Fruit fly (Drosophila melanogaster) whole organism, embryonic: ENCODE data around the gene Dhdds.
A peak's percentile ranks its signal among the peaks of the same experiment; 100 is the strongest.

Experiments used
- Asciz ChIP-seq: fragments of 200-800 bp; sonication (Bioruptor generic); optimal IDR thresholded peaks from 2 replicates; lab custom pipeline; 2017; ENCODE audit warnings: missing biosample characterization, mild to moderate bottlenecking, missing genetic modification characterization, missing genetic modification reagents
- BEAF-32 ChIP-seq: fragments of 200-800 bp; sonication (Bioruptor generic); optimal IDR thresholded peaks from 3 replicates; lab custom pipeline; 2017; ENCODE audit warnings: missing biosample characterization, missing genetic modification characterization, mild to moderate bottlenecking, moderate library complexity, missing genetic modification reagents
- CG11696 ChIP-seq: fragments of 200-800 bp; sonication (Bioruptor generic); IDR thresholded peaks from 2 replicates; pipeline ENCODE4 v1.3.6; 2022; ENCODE audit warnings: missing biosample characterization, missing genetic modification characterization
- CG12071 ChIP-seq: fragments of 200-800 bp; sonication (Bioruptor generic); optimal IDR thresholded peaks from 3 replicates; lab custom pipeline; 2018; ENCODE audit warnings: missing biosample characterization, mild to moderate bottlenecking, missing genetic modification characterization
- CG13624 ChIP-seq: fragments of 200-800 bp; sonication (Bioruptor generic); optimal IDR thresholded peaks from 2 replicates; lab custom pipeline; 2016; ENCODE audit warnings: missing biosample characterization, missing genetic modification characterization
- CG15514 ChIP-seq: fragments of 200-800 bp; sonication (Bioruptor generic); optimal IDR thresholded peaks from 3 replicates; lab custom pipeline; 2017; ENCODE audit warnings: missing biosample characterization, missing genetic modification characterization, mild to moderate bottlenecking, moderate library complexity, missing genetic modification reagents
- CG17359 ChIP-seq: fragments of 200-800 bp; sonication (Bioruptor generic); optimal IDR thresholded peaks from 3 replicates; lab custom pipeline; 2018; ENCODE audit warnings: missing biosample characterization, mild to moderate bottlenecking, missing genetic modification characterization, moderate library complexity
- CG1832 ChIP-seq: fragments of 200-800 bp; sonication (Bioruptor generic); optimal IDR thresholded peaks from 2 replicates; lab custom pipeline; 2017; ENCODE audit warnings: missing biosample characterization, mild to moderate bottlenecking, missing genetic modification characterization, inconsistent platforms
- CG2120 ChIP-seq: fragments of 200-800 bp; sonication (Bioruptor generic); optimal IDR thresholded peaks from 3 replicates; lab custom pipeline; 2016; ENCODE audit warnings: missing biosample characterization, missing genetic modification characterization
- CG34376 ChIP-seq: fragments of 200-800 bp; sonication (Bioruptor generic); optimal IDR thresholded peaks from 2 replicates; lab custom pipeline; 2018; ENCODE audit warnings: missing biosample characterization, mild to moderate bottlenecking, missing genetic modification characterization
- CG42726 ChIP-seq: fragments of 200-800 bp; sonication (Bioruptor generic); IDR thresholded peaks from 2 replicates; pipeline ENCODE4 v1.3.6; 2022; ENCODE audit warnings: missing biosample characterization, missing genetic modification characterization; ENCODE audit not compliant: partially characterized antibody
- CG6254 ChIP-seq: fragments of 200-800 bp; sonication (Bioruptor generic); optimal IDR thresholded peaks from 3 replicates; lab custom pipeline; 2017; ENCODE audit warnings: mild to moderate bottlenecking, missing biosample characterization, missing genetic modification reagents, missing genetic modification characterization
- CG7928 ChIP-seq: fragments of 200-800 bp; sonication (Bioruptor generic); optimal IDR thresholded peaks from 2 replicates; lab custom pipeline; 2017; ENCODE audit warnings: missing biosample characterization, mild to moderate bottlenecking, missing genetic modification characterization
- CrebB ChIP-seq: fragments of 200-800 bp; sonication (Bioruptor generic); optimal IDR thresholded peaks from 3 replicates; lab custom pipeline; 2018; ENCODE audit warnings: missing biosample characterization, mild to moderate bottlenecking, missing genetic modification characterization
- Dip3 ChIP-seq: fragments of 200-800 bp; sonication (Bioruptor generic); optimal IDR thresholded peaks from 3 replicates; lab custom pipeline; 2016; ENCODE audit warnings: missing biosample characterization, missing genetic modification characterization
- Elba2 ChIP-seq: fragments of 200-800 bp; sonication (Bioruptor generic); optimal IDR thresholded peaks from 3 replicates; lab custom pipeline; 2016; ENCODE audit warnings: missing biosample characterization, missing genetic modification characterization
- Hr78 ChIP-seq, 2 experiments: fragments of 200-800 bp in 1 of 2; fragments of >200 bp in 1 of 2; sonication (Bioruptor generic) in 1 of 2; optimal IDR thresholded peaks; 2 replicates each; lab custom pipeline; 2017 to 2019; ENCODE audit warnings: missing biosample characterization in 2 of 2, missing genetic modification characterization in 2 of 2, mild to moderate bottlenecking in 1 of 2, moderate library complexity in 1 of 2
- Lhr ChIP-seq: fragments of 200-800 bp; sonication (Bioruptor generic); optimal IDR thresholded peaks from 3 replicates; lab custom pipeline; 2017; ENCODE audit warnings: mild to moderate bottlenecking, missing biosample characterization, missing genetic modification reagents, missing genetic modification characterization
- MTF-1 ChIP-seq: fragments of 200-800 bp; sonication (Bioruptor generic); optimal IDR thresholded peaks from 2 replicates; lab custom pipeline; 2018; ENCODE audit warnings: missing biosample characterization, mild to moderate bottlenecking, missing genetic modification characterization, borderline replicate concordance
- Med ChIP-seq: fragments of 200-800 bp; sonication (Bioruptor generic); peaks from one replicate; lab custom pipeline; 2016; ENCODE audit warnings: missing biosample characterization, missing genetic modification characterization, mild to moderate bottlenecking, inconsistent platforms, moderate library complexity
- Nf-YA ChIP-seq: fragments of 200-800 bp; sonication (Bioruptor generic); IDR thresholded peaks from 2 replicates; pipeline ENCODE4 v1.3.6; 2022; ENCODE audit warnings: missing biosample characterization, missing genetic modification characterization
- NfI ChIP-seq: fragments of 200-800 bp; sonication (Bioruptor generic); optimal IDR thresholded peaks from 3 replicates; lab custom pipeline; 2018; ENCODE audit warnings: missing biosample characterization, mild to moderate bottlenecking, missing genetic modification characterization, moderate library complexity
- Poxn ChIP-seq: fragments of 200-800 bp; sonication (Bioruptor generic); IDR thresholded peaks from 2 replicates; pipeline ENCODE4 v1.3.6; 2022; ENCODE audit warnings: missing biosample characterization, missing genetic modification characterization
- Rfx ChIP-seq: fragments of 200-800 bp; sonication (Bioruptor generic); IDR thresholded peaks from 2 replicates; pipeline ENCODE4 v1.3.6; 2022; ENCODE audit warnings: missing biosample characterization, missing genetic modification characterization
- Stat92E ChIP-seq, 3 experiments: fragments of >200 bp in 2 of 3; fragments of 200-800 bp in 1 of 3; sonication (Bioruptor generic) in 1 of 3; optimal IDR thresholded peaks; 2 replicates each; lab custom pipeline; 2017 to 2019; ENCODE audit warnings: missing biosample characterization in 3 of 3, missing genetic modification characterization in 3 of 3, mild to moderate bottlenecking in 1 of 3, moderate library complexity in 1 of 3
- Tbp ChIP-seq: fragments of >200 bp; optimal IDR thresholded peaks from 2 replicates; lab custom pipeline; 2018; ENCODE audit warnings: missing biosample characterization, missing genetic modification characterization
- bbx ChIP-seq: fragments of 200-800 bp; sonication (Bioruptor generic); IDR thresholded peaks from 2 replicates; pipeline ENCODE4 v1.3.6; 2022; ENCODE audit warnings: missing biosample characterization, missing genetic modification characterization; ENCODE audit not compliant: partially characterized antibody
- bsh ChIP-seq, 2 experiments: fragments of 200-800 bp; sonication (Bioruptor generic); optimal IDR thresholded peaks; 2 replicates each; lab custom pipeline; 2017 to 2018; ENCODE audit warnings: mild to moderate bottlenecking in 2 of 2, missing biosample characterization in 2 of 2, missing genetic modification characterization in 2 of 2, moderate library complexity in 1 of 2
- cg ChIP-seq: fragments of 200-800 bp; sonication (Bioruptor generic); optimal IDR thresholded peaks from 3 replicates; lab custom pipeline; 2019; ENCODE audit warnings: missing biosample characterization, mild to moderate bottlenecking, missing genetic modification characterization, moderate library complexity
- gfzf ChIP-seq: fragments of 200-800 bp; sonication (Bioruptor generic); optimal IDR thresholded peaks from 2 replicates; lab custom pipeline; 2016; ENCODE audit warnings: missing biosample characterization, mild to moderate bottlenecking, missing genetic modification characterization, moderate library complexity
- insv ChIP-seq, 2 experiments: fragments of 200-800 bp; sonication (Bioruptor generic); optimal IDR thresholded peaks; 3 replicates each; lab custom pipeline; 2016 to 2018; ENCODE audit warnings: missing biosample characterization in 2 of 2, missing genetic modification characterization in 2 of 2
- lbe ChIP-seq: fragments of 200-800 bp; sonication (Bioruptor generic); optimal IDR thresholded peaks from 2 replicates; lab custom pipeline; 2016; ENCODE audit warnings: missing biosample characterization, mild to moderate bottlenecking, missing genetic modification characterization
- mam ChIP-seq: fragments of 200-800 bp; sonication (Bioruptor generic); optimal IDR thresholded peaks from 3 replicates; lab custom pipeline; 2016; ENCODE audit warnings: missing biosample characterization, missing genetic modification characterization
- nau ChIP-seq: fragments of 200-800 bp; sonication (Bioruptor generic); optimal IDR thresholded peaks from 3 replicates; lab custom pipeline; 2017; ENCODE audit warnings: missing biosample characterization, mild to moderate bottlenecking, missing genetic modification characterization, missing genetic modification reagents
- nom ChIP-seq: fragments of 200-800 bp; sonication (Bioruptor generic); optimal IDR thresholded peaks from 2 replicates; lab custom pipeline; 2017; ENCODE audit warnings: missing biosample characterization, missing genetic modification characterization, mild to moderate bottlenecking, moderate library complexity, missing genetic modification reagents
- onecut ChIP-seq: fragments of 200-800 bp; sonication (Bioruptor generic); IDR thresholded peaks from 2 replicates; pipeline ENCODE4 v1.3.6; 2022; ENCODE audit warnings: missing biosample characterization, missing genetic modification characterization
- otp ChIP-seq: fragments of 200-800 bp; sonication (Bioruptor generic); IDR thresholded peaks from 3 replicates; pipeline ENCODE4, ENCODE4 v1.3.6; 2022; ENCODE audit warnings: missing biosample characterization, missing genetic modification characterization
- prd ChIP-seq, 3 experiments: fragments of >200 bp in 2 of 3; fragments of 200-800 bp in 1 of 3; sonication (Bioruptor generic) in 1 of 3; optimal IDR thresholded peaks in 2 of 3; IDR thresholded peaks in 1 of 3; 2 replicates in 2 of 3; 3 replicates in 1 of 3; pipeline versions ENCODE4 v1.3.6 to Lab custom; 2017 to 2022; ENCODE audit warnings: missing biosample characterization in 1 of 3, missing genetic modification characterization in 1 of 3
- row ChIP-seq: fragments of 200-800 bp; sonication (Bioruptor generic); IDR thresholded peaks from 3 replicates; pipeline ENCODE4 v1.3.6; 2022; ENCODE audit warnings: missing biosample characterization, missing genetic modification characterization
- shn ChIP-seq: fragments of 200-800 bp; sonication (Bioruptor generic); optimal IDR thresholded peaks from 3 replicates; lab custom pipeline; 2016; ENCODE audit warnings: missing biosample characterization, missing genetic modification characterization
- stc ChIP-seq: fragments of 200-800 bp; sonication (Bioruptor generic); IDR thresholded peaks from 2 replicates; pipeline ENCODE4 v1.3.6; 2022; ENCODE audit warnings: missing biosample characterization, missing genetic modification characterization
- stwl ChIP-seq: fragments of 200-800 bp; sonication (Bioruptor generic); optimal IDR thresholded peaks from 3 replicates; lab custom pipeline; 2018; ENCODE audit warnings: missing biosample characterization, mild to moderate bottlenecking, missing genetic modification characterization, moderate library complexity
- toy ChIP-seq: fragments of 200-800 bp; sonication (Bioruptor generic); IDR thresholded peaks from 2 replicates; pipeline ENCODE4 v1.3.6; 2022; ENCODE audit warnings: missing biosample characterization, missing genetic modification characterization
- twi ChIP-seq: fragments of 200-800 bp; optimal IDR thresholded peaks from 2 replicates; lab custom pipeline; 2019; ENCODE audit warnings: missing biosample characterization, mild to moderate bottlenecking, missing genetic modification characterization, moderate library complexity
- z ChIP-seq: fragments of 200-800 bp; sonication (Bioruptor generic); IDR thresholded peaks from 3 replicates; pipeline ENCODE4 v1.3.6; 2022; ENCODE audit warnings: missing biosample characterization, missing genetic modification characterization
- zf30C ChIP-seq: fragments of 200-800 bp; sonication (Bioruptor generic); optimal IDR thresholded peaks from 3 replicates; lab custom pipeline; 2018; ENCODE audit warnings: missing biosample characterization, mild to moderate bottlenecking, missing genetic modification characterization
- zfh1 ChIP-seq: fragments of 200-800 bp; sonication (Bioruptor generic); IDR thresholded peaks from 3 replicates; pipeline ENCODE4 v1.3.6; 2022; ENCODE audit warnings: missing biosample characterization, missing genetic modification characterization

Gene Dhdds

DNA sequence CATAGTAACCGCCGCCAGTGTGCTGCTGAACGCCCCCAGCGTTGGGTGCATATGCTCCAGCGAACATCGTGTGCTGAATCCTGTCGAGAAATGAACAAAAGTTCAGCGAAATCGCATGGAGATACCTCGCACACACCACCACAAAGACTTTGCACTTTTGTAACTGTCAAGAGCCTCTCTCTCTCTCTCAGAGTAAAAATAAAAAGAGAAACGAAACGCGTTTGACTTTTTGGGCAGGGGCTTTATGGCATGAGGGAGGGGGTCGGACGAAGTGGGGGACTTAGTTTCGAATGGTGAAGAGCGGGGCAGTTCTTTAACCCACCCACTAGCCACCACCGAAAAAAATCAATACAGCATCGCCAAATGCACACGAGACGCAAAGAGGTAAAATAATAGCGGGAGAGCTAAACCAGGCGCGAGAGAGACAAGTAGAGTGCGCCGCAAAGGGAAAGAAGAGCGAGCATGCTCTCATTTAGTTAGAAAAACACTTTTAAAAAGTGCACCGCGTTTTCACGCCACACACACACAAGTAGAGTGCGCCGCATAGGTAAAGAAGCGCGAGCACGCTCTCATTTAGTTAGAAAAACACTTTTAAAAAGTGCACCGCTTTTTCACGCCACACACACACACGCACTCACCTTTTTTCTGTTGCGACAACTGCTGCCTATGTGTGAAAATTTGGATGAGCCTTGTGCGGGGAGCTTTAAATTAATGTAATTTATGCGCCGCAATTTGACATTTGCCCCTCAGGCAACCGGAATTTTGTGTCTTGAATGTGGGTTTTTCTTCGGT is 2.7 kb downstream of the Dhdds start (continued):
- peak; percentile 87 for TF ChIP-seq MTF-1 (GFP tag; lab: Kevin White, UChicago)
- TF ChIP-seq CG17359 (tag; lab: Kevin White, UChicago) = no peak
- TF ChIP-seq CG15514 (GFP tag; lab: Kevin White, UChicago) = no peak
- no peak for TF ChIP-seq prd (optimal IDR thresholded peaks at IDR 0.05; lab: Kevin White, UChicago)
- TF ChIP-seq prd (GFP tag; IDR thresholded peaks at IDR 0.05; lab: Robert Waterston, UW) = no peak
- TF ChIP-seq CG34376 (GFP tag; lab: Kevin White, UChicago) = no peak
- TF ChIP-seq BEAF-32 (GFP tag; lab: Kevin White, UChicago) = no peak
- no peak for TF ChIP-seq twi
- TF ChIP-seq Hr78 (GFP tag; optimal IDR thresholded peaks at IDR 0.05; lab: Kevin White, UChicago) = peak in 1 of 2 experiments; percentile 30
- peak; percentile 65 for TF ChIP-seq Med (GFP tag; lab: Kevin White, UChicago)
- no peak for TF ChIP-seq lbe (GFP tag; lab: Kevin White, UChicago)
- TF ChIP-seq Lhr = no peak
- TF ChIP-seq nom = peak; percentile 76
- no peak for TF ChIP-seq mam (GFP tag; lab: Kevin White, UChicago)
- TF ChIP-seq bbx (GFP tag; lab: Robert Waterston, UW) = no peak
- no peak for TF ChIP-seq nau
- no peak for TF ChIP-seq Nf-YA (GFP tag; lab: Robert Waterston, UW)
- peak in 1 of 2 experiments; percentile 9 for TF ChIP-seq bsh (GFP tag; optimal IDR thresholded peaks at IDR 0.05; lab: Kevin White, UChicago)
- TF ChIP-seq CG2120 (GFP tag; lab: Kevin White, UChicago) = no peak
- no peak for TF ChIP-seq CG12071 (GFP tag; lab: Kevin White, UChicago)
- TF ChIP-seq cg (GFP tag; lab: Kevin White, UChicago) = peak; percentile 83
- TF ChIP-seq CrebB = no peak
- no peak for TF ChIP-seq Tbp (GFP tag; lab: Kevin White, UChicago)
- no peak for TF ChIP-seq zf30C
- no peak for TF ChIP-seq zfh1 (GFP tag; lab: Robert Waterston, UW)
- TF ChIP-seq Stat92E (GFP tag; optimal IDR thresholded peaks at IDR 0.05; lab: Kevin White, UChicago) = peak in 1 of 3 experiments; percentile 13
- no peak for TF ChIP-seq insv (GFP tag; optimal IDR thresholded peaks at IDR 0.05; lab: Kevin White, UChicago)
- TF ChIP-seq gfzf (GFP tag; lab: Kevin White, UChicago) = no peak
- TF ChIP-seq CG7928 (GFP tag; lab: Kevin White, UChicago) = no peak
- no peak for TF ChIP-seq Elba2 (GFP tag; lab: Kevin White, UChicago)
- TF ChIP-seq stc (GFP tag; lab: Robert Waterston, UW) = no peak
- peak; percentile 98 for TF ChIP-seq onecut (GFP tag; lab: Robert Waterston, UW)
- TF ChIP-seq CG42726 = no peak
- TF ChIP-seq stwl (tag; lab: Kevin White, UChicago) = no peak
- no peak for TF ChIP-seq shn (GFP tag; lab: Kevin White, UChicago)
- TF ChIP-seq otp = no peak
- TF ChIP-seq Poxn (GFP tag; lab: Robert Waterston, UW) = no peak
- TF ChIP-seq CG6254 (GFP tag; lab: Kevin White, UChicago) = no peak
- no peak for TF ChIP-seq Asciz (GFP tag; lab: Kevin White, UChicago)
- peak; percentile 6 for TF ChIP-seq CG1832 (GFP tag; lab: Kevin White, UChicago)
- no peak for TF ChIP-seq Rfx
- no peak for TF ChIP-seq Dip3 (GFP tag; lab: Kevin White, UChicago)
- no peak for TF ChIP-seq CG13624 (GFP tag; lab: Kevin White, UChicago)
- no peak for TF ChIP-seq CG11696 (GFP tag; lab: Robert Waterston, UW)
- TF ChIP-seq toy (GFP tag; lab: Robert Waterston, UW) = no peak
- TF ChIP-seq row = no peak
- no peak for TF ChIP-seq NfI (GFP tag; lab: Kevin White, UChicago)
- no peak for TF ChIP-seq z (GFP tag; lab: Robert Waterston, UW)
